Fruit fly (Drosophila melanogaster) Kc167 (cell line): Measurements from ENCODE around the gene CG7130.

Source experiments
- Myc ChIP-seq: fragments of >200 bp; optimal IDR thresholded peaks from 2 replicates; lab custom pipeline; 2017; ENCODE audit warnings: missing external identifiers
- Sin3A ChIP-seq: fragments of >200 bp; optimal IDR thresholded peaks from 2 replicates; lab custom pipeline; 2018; ENCODE audit warnings: missing external identifiers
- h ChIP-seq: fragments of >200 bp; optimal IDR thresholded peaks from 3 replicates; lab custom pipeline; 2018; ENCODE audit warnings: missing external identifiers
- insv ChIP-seq: fragments of >200 bp; optimal IDR thresholded peaks from 3 replicates; lab custom pipeline; 2018; ENCODE audit warnings: missing external identifiers
- psq ChIP-seq: fragments of >200 bp; optimal IDR thresholded peaks from 2 replicates; lab custom pipeline; 2017; ENCODE audit warnings: missing external identifiers
- ttk ChIP-seq: sonication (Bioruptor generic); optimal IDR thresholded peaks from 2 replicates; lab custom pipeline; 2017; ENCODE audit warnings: missing external identifiers

CG7130 gene

dm6 chr3L:22071687-22072394 is 3.7 kb downstream of the CG7130 start, which contains the start of gene CG7139:
Gene CG7139, minus strand, starts transcription at chr3L:22071848.
- TF ChIP-seq Myc (lab: Kevin White, UChicago) (no peak), insv (lab: Kevin White, UChicago) (no peak), h (lab: Kevin White, UChicago) (no peak), psq (no peak), Sin3A (lab: Kevin White, UChicago) (no peak), ttk (no peak)

DNA sequence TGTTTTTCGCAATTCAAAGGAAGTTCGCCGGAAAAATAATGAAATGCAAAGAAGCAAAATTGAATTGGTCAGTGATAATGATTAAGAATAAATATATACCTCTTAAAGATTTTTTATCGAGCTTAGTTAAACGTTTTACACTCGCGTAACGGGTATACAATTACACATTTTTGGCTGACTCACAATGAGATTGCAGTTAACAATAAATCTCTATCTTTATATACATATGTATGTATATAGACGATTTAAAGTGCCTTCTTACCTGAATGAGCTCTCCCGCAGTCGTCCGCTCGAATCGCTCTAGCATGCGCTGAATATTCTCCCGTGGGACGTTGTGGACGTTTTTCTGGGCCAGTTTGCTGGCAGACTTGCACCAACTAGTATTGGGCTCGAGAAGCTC is 5.0 kb downstream of the CG7130 start:
- TF ChIP-seq Sin3A (lab: Kevin White, UChicago) = no peak
- TF ChIP-seq psq = no peak
- TF ChIP-seq h (lab: Kevin White, UChicago) = no peak
- TF ChIP-seq ttk = no peak

DNA sequence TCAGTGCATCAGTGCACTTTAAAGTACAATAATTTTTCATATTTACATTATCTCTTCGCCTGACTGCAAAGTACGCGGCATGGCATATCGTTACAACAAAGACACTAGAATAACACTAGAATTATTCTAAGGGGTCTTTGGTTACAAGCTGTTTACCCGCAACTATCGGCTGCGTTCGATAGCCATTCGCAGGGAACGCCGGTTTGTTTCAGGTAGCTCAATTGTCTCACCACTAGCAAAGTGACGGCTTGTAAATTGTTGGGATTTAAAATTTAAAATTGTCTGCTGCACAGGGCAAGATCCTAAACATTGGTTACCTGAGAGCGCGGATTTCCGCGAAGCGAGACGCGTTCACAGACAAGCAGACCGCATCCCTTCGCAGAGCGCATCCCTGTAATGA is 9.9 kb downstream of the CG7130 start, which contains the start of gene CG14561:
TSS of gene CG14561 (plus strand) at position 214 of the 400 bp plus-strand sequence.
- TF ChIP-seq Sin3A (lab: Kevin White, UChicago) = no peak
- TF ChIP-seq psq = no peak
- TF ChIP-seq insv (lab: Kevin White, UChicago) = no peak
- TF ChIP-seq ttk = no peak
- no peak for TF ChIP-seq Myc (lab: Kevin White, UChicago)
- TF ChIP-seq h (lab: Kevin White, UChicago) = no peak

- no peak for TF ChIP-seq h (lab: Kevin White, UChicago)
- TF ChIP-seq Myc (lab: Kevin White, UChicago) = no peak
These were observed 11.7 kb downstream of the CG7130 start for dm6 chr3L:22063833-22064232.

- TF ChIP-seq Sin3A (lab: Kevin White, UChicago) = no peak
These were observed 22.2 kb downstream of the CG7130 start for dm6 chr3L:22053343-22053742.

- TF ChIP-seq ttk (no peak), Myc (lab: Kevin White, UChicago) (no peak), insv (lab: Kevin White, UChicago) (no peak), Sin3A (lab: Kevin White, UChicago) (no peak), psq (no peak), h (lab: Kevin White, UChicago) (no peak)
These were observed 24.4 kb downstream of the CG7130 start for dm6 chr3L:22051152-22051551.

dm6 chr3L:22034717-22035116 is 40.8 kb downstream of the CG7130 start, which contains the start of gene Oct-TyrR:
Gene Oct-TyrR, plus strand, starts transcription at chr3L:22035003.
- TF ChIP-seq Myc (lab: Kevin White, UChicago) = no peak
- TF ChIP-seq Sin3A (lab: Kevin White, UChicago) = no peak

dm6 chr3L:22029670-22030069 is 45.9 kb downstream of the CG7130 start, which contains the start of gene CG43392:
Gene CG43392, minus strand, starts transcription at chr3L:22029770.
- TF ChIP-seq Myc (lab: Kevin White, UChicago) (no peak), ttk (no peak), insv (lab: Kevin White, UChicago) (no peak), h (lab: Kevin White, UChicago) (no peak), psq (no peak), Sin3A (lab: Kevin White, UChicago) (no peak)

DNA sequence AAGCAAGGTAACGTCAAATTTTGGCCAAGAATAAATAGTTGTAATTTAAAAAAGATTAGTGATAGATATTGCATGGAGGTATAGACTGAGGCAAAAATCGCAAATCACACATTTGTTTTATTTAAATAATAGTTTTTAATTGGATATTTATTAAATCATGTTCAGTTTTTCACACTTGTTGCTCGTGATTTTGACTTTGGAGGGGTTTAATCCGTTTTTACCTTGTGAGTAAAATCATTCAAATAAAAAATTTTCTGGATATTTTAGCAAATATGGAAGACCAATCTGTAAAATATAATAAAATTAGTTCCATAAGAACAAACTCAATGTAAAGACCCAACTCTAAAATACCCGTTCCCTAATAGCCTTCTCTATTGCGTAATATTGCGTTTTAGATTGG is 47.3 kb downstream of the CG7130 start, which contains the start of gene CG7140:
TSS of gene CG7140 (minus strand) at position 101 of the 400 bp plus-strand sequence.
- TF ChIP-seq Myc (lab: Kevin White, UChicago) = no peak
- no peak for TF ChIP-seq psq
- TF ChIP-seq insv (lab: Kevin White, UChicago) = no peak
- no peak for TF ChIP-seq h (lab: Kevin White, UChicago)
- TF ChIP-seq Sin3A (lab: Kevin White, UChicago) = no peak
- no peak for TF ChIP-seq ttk
